Worm (Caenorhabditis elegans) whole organism, L4/young adult: Measurements from ENCODE around the gene egl-9.

Experiments
- dao-5 ChIP-seq: sonication (generic microtip); optimal IDR thresholded peaks from 2 replicates; lab custom pipeline; 2016; ENCODE audit warnings: missing genotype, missing genetic modification characterization, moderate library complexity, missing compliant biosample characterization
- him-1 ChIP-seq: sonication (generic microtip); optimal IDR thresholded peaks from 2 replicates; lab custom pipeline; 2016; ENCODE audit warnings: missing genotype, missing genetic modification reagents, missing genetic modification characterization, missing compliant biosample characterization

ce11 chrV:10441135-10442024 is 26.9 kb upstream of the egl-9 start, which contains the start of gene pap-1:
- TF ChIP-seq him-1 (tag; lab: Kevin White, UChicago) (no peak), dao-5 (tag; lab: Kevin White, UChicago) (no peak)
